Worm (Caenorhabditis elegans) whole organism, late embryonic: ENCODE measurements around the gene cpsf-2.

Experiments used
- C08G9.2 ChIP-seq: sonication (generic microtip); optimal IDR thresholded peaks from 2 replicates; lab custom pipeline; 2016; ENCODE audit warnings: mild to moderate bottlenecking, missing genetic modification characterization, moderate library complexity, missing compliant biosample characterization
- ahr-1 ChIP-seq: sonication (generic microtip); optimal IDR thresholded peaks from 2 replicates; lab custom pipeline; 2016; ENCODE audit warnings: missing genetic modification characterization, missing compliant biosample characterization
- ceh-14 ChIP-seq: sonication (generic microtip); optimal IDR thresholded peaks from 2 replicates; lab custom pipeline; 2016; ENCODE audit warnings: missing genotype, missing genetic modification characterization, missing compliant biosample characterization
- ceh-18 ChIP-seq: sonication (generic microtip); optimal IDR thresholded peaks from 2 replicates; lab custom pipeline; 2016; ENCODE audit warnings: missing genetic modification characterization, missing compliant biosample characterization
- ceh-19 ChIP-seq: fragments of 200-800 bp; sonication (Bioruptor generic); optimal IDR thresholded peaks from 2 replicates; lab custom pipeline; 2018; ENCODE audit warnings: mild to moderate bottlenecking, missing genetic modification characterization, missing compliant biosample characterization
- ceh-22 ChIP-seq: sonication (generic microtip); optimal IDR thresholded peaks from 2 replicates; lab custom pipeline; 2017; ENCODE audit warnings: missing biosample characterization, missing genetic modification characterization
- ceh-24 ChIP-seq: sonication (generic microtip); optimal IDR thresholded peaks from 2 replicates; lab custom pipeline; 2016; ENCODE audit warnings: mild to moderate bottlenecking, missing genetic modification characterization, missing compliant biosample characterization
- ceh-30 ChIP-seq: fragments of 150-350 bp; optimal IDR thresholded peaks from 2 replicates; lab custom pipeline; 2014; ENCODE audit warnings: missing biosample characterization, missing genetic modification characterization
- ceh-6 ChIP-seq: fragments of 200-800 bp; sonication (Bioruptor generic); optimal IDR thresholded peaks from 2 replicates; lab custom pipeline; 2018; ENCODE audit warnings: mild to moderate bottlenecking, missing genetic modification characterization, missing compliant biosample characterization
- dmd-4 ChIP-seq: sonication (generic microtip); optimal IDR thresholded peaks from 2 replicates; lab custom pipeline; 2016; ENCODE audit warnings: borderline replicate concordance, missing genetic modification characterization, missing compliant biosample characterization
- elt-2 ChIP-seq: sonication (generic microtip); optimal IDR thresholded peaks from 2 replicates; lab custom pipeline; 2016; ENCODE audit warnings: missing genetic modification reagents, missing genetic modification characterization, missing compliant biosample characterization
- elt-4 ChIP-seq: sonication (generic microtip); optimal IDR thresholded peaks from 2 replicates; lab custom pipeline; 2016; ENCODE audit warnings: missing genetic modification characterization, missing compliant biosample characterization
- fkh-10 ChIP-seq: fragments of 150-350 bp; optimal IDR thresholded peaks from 2 replicates; lab custom pipeline; 2014; ENCODE audit warnings: missing biosample characterization, missing genetic modification reagents, missing genetic modification characterization
- fkh-6 ChIP-seq: sonication (generic microtip); optimal IDR thresholded peaks from 2 replicates; lab custom pipeline; 2016; ENCODE audit warnings: missing genetic modification characterization, missing compliant biosample characterization
- hlh-30 ChIP-seq: sonication (generic microtip); optimal IDR thresholded peaks from 2 replicates; lab custom pipeline; 2017; ENCODE audit warnings: antibody characterized with exemption, missing genetic modification characterization, missing compliant biosample characterization; ENCODE audit not compliant: insufficient read depth
- madf-2 ChIP-seq: sonication (generic microtip); optimal IDR thresholded peaks from 2 replicates; lab custom pipeline; 2017; ENCODE audit warnings: missing genetic modification characterization, missing compliant biosample characterization
- mec-3 ChIP-seq: sonication (generic microtip); optimal IDR thresholded peaks from 2 replicates; lab custom pipeline; 2016; ENCODE audit warnings: borderline replicate concordance, missing genetic modification characterization, missing compliant biosample characterization
- nhr-11 ChIP-seq: fragments of 150-350 bp; optimal IDR thresholded peaks from 2 replicates; lab custom pipeline; 2014; ENCODE audit warnings: missing biosample characterization, missing genetic modification characterization
- npax-4 ChIP-seq: sonication (generic microtip); optimal IDR thresholded peaks from 2 replicates; lab custom pipeline; 2016; ENCODE audit warnings: missing genetic modification characterization, missing compliant biosample characterization
- odd-2 ChIP-seq: sonication (generic microtip); optimal IDR thresholded peaks from 2 replicates; lab custom pipeline; 2017; ENCODE audit warnings: antibody characterized with exemption, mild to moderate bottlenecking, missing genetic modification characterization, missing compliant biosample characterization
- pag-3 ChIP-seq: sonication (generic microtip); optimal IDR thresholded peaks from 2 replicates; lab custom pipeline; 2016; ENCODE audit warnings: missing compliant biosample characterization, missing genetic modification characterization, borderline replicate concordance
- pax-1 ChIP-seq: fragments of 150-350 bp; optimal IDR thresholded peaks from 2 replicates; lab custom pipeline; 2014; ENCODE audit warnings: missing biosample characterization, missing genetic modification characterization
- pha-2 ChIP-seq: sonication (generic microtip); optimal IDR thresholded peaks from 2 replicates; lab custom pipeline; 2017; ENCODE audit warnings: mild to moderate bottlenecking, missing genetic modification characterization, missing compliant biosample characterization
- pha-4 ChIP-seq: fragments of 150-350 bp; optimal IDR thresholded peaks from 2 replicates; lab custom pipeline; 2018; ENCODE audit warnings: missing biosample characterization, missing genetic modification reagents, missing genetic modification characterization
- pros-1 ChIP-seq: fragments of 150-350 bp; optimal IDR thresholded peaks from 2 replicates; lab custom pipeline; 2014; ENCODE audit warnings: missing biosample characterization, missing genetic modification reagents, missing genetic modification characterization
- ref-2 ChIP-seq: sonication (generic microtip); optimal IDR thresholded peaks from 2 replicates; lab custom pipeline; 2016; ENCODE audit warnings: missing genetic modification characterization, missing compliant biosample characterization
- sox-2 ChIP-seq: fragments of 200-800 bp; sonication (Bioruptor generic); IDR thresholded peaks from 2 replicates; pipeline ENCODE4 v1.3.6; 2022; ENCODE audit warnings: missing genetic modification reagents, missing genetic modification characterization, missing compliant biosample characterization
- syd-9 ChIP-seq: sonication (generic microtip); optimal IDR thresholded peaks from 2 replicates; lab custom pipeline; 2016; ENCODE audit warnings: mild to moderate bottlenecking, missing genetic modification characterization, moderate library complexity, missing compliant biosample characterization
- unc-42 ChIP-seq: sonication (generic microtip); optimal IDR thresholded peaks from 2 replicates; lab custom pipeline; 2016; ENCODE audit warnings: missing genotype, missing genetic modification characterization, missing compliant biosample characterization
- unc-55 ChIP-seq: sonication (generic microtip); optimal IDR thresholded peaks from 2 replicates; lab custom pipeline; 2017; ENCODE audit warnings: missing biosample characterization, missing genetic modification reagents, missing genetic modification characterization
- zip-5 ChIP-seq: sonication (generic microtip); optimal IDR thresholded peaks from 2 replicates; lab custom pipeline; 2016; ENCODE audit warnings: missing genetic modification characterization, missing compliant biosample characterization

Gene cpsf-2

ce11 chrV:7141864-7142263 is 37.1 kb upstream of the cpsf-2 start, which contains the start of gene ugt-40:
Gene ugt-40 (minus strand): TSS chrV:7141964.
- TF ChIP-seq elt-2 (tag; lab: Kevin White, UChicago): no peak

- no peak for TF ChIP-seq dmd-4 (tag; lab: Kevin White, UChicago)
- peak; percentile 0 for TF ChIP-seq elt-2 (tag; lab: Kevin White, UChicago)
- no peak for TF ChIP-seq ceh-14
- TF ChIP-seq ahr-1 (tag; lab: Kevin White, UChicago): no peak
- no peak for TF ChIP-seq ceh-22
These were observed 36.3 kb upstream of the cpsf-2 start for ce11 chrV:7142661-7143060.

ce11 chrV:7145250-7145850 is 33.6 kb upstream of the cpsf-2 start, which contains the start of gene ugt-37:
Gene ugt-37 (minus strand): TSS chrV:7145318.
- TF ChIP-seq sox-2 (GFP tag; lab: Robert Waterston, UW) (no peak), mec-3 (no peak), madf-2 (tag; lab: Kevin White, UChicago) (no peak), pag-3 (tag; lab: Kevin White, UChicago) (no peak), nhr-11 (no peak), hlh-30 (tag; lab: Kevin White, UChicago) (no peak)

ce11 chrV:7147370-7147769 is 31.6 kb upstream of the cpsf-2 start, which contains the start of gene ugt-38:
Gene ugt-38 (minus strand): TSS chrV:7147470.
- no peak for TF ChIP-seq ceh-30
- no peak for TF ChIP-seq fkh-6 (tag; lab: Kevin White, UChicago)
- TF ChIP-seq ref-2 (tag; lab: Kevin White, UChicago): no peak
- TF ChIP-seq unc-55 (GFP tag; lab: Kevin White, UChicago): no peak
- TF ChIP-seq ceh-18 (tag; lab: Kevin White, UChicago): no peak
- no peak for TF ChIP-seq ahr-1 (tag; lab: Kevin White, UChicago)

- TF ChIP-seq elt-2 (tag; lab: Kevin White, UChicago) (peak; percentile 90), C08G9.2 (tag; lab: Kevin White, UChicago) (no peak)
These were observed 28.4 kb upstream of the cpsf-2 start, which contains the start of gene F10D2.8 for ce11 chrV:7150570-7150969. Gene F10D2.8 (minus strand): TSS chrV:7150714.

- TF ChIP-seq ceh-19 (GFP tag; lab: Kevin White, UChicago): no peak
- no peak for TF ChIP-seq syd-9 (tag; lab: Kevin White, UChicago)
- no peak for TF ChIP-seq ceh-30
- TF ChIP-seq ahr-1 (tag; lab: Kevin White, UChicago): no peak
- no peak for TF ChIP-seq unc-42
- no peak for TF ChIP-seq pros-1
- TF ChIP-seq ceh-18 (tag; lab: Kevin White, UChicago): no peak
- no peak for TF ChIP-seq npax-4 (tag; lab: Kevin White, UChicago)
- TF ChIP-seq pax-1 (tag; lab: Kevin White, UChicago): no peak
- TF ChIP-seq fkh-10: no peak
- no peak for TF ChIP-seq ref-2 (tag; lab: Kevin White, UChicago)
These were observed 25.9 kb upstream of the cpsf-2 start, which contains the start of gene fat-7 for ce11 chrV:7153046-7153445. Gene fat-7 (minus strand): TSS chrV:7153146.

DNA sequence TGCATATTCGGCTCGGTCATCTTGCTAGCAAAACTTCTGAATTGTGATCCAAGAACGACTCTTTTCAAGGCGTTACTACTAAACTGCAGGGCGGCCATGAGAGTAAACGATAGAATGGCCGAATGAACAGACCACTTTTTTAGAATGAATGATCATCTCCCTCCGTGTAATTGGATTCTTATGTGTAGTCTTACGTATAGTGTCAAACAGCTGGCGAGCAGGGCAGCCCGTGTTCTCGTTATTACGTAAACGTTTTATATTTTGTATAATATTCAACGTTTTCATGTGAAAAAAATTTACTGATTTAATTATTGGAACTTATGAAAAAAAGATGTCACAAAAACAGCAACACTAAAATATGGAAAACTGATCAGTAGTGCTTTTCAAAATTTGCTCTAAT is 22.9 kb upstream of the cpsf-2 start, which contains the start of gene F10D2.10:
Gene F10D2.10, minus strand, starts transcription at position 101 of the 400 bp plus-strand sequence.
- no peak for TF ChIP-seq ceh-30
- TF ChIP-seq nhr-11: no peak
- no peak for TF ChIP-seq zip-5
- TF ChIP-seq sox-2 (GFP tag; lab: Robert Waterston, UW): no peak
- TF ChIP-seq ceh-6 (GFP tag; lab: Kevin White, UChicago): no peak
- TF ChIP-seq ceh-24 (tag; lab: Kevin White, UChicago): no peak
- no peak for TF ChIP-seq fkh-10
- TF ChIP-seq odd-2 (tag; lab: Kevin White, UChicago): no peak
- TF ChIP-seq madf-2 (tag; lab: Kevin White, UChicago): no peak
- no peak for TF ChIP-seq C08G9.2 (tag; lab: Kevin White, UChicago)
- TF ChIP-seq pha-4 (tag; lab: Kevin White, UChicago): no peak
- no peak for TF ChIP-seq pag-3 (tag; lab: Kevin White, UChicago)
- no peak for TF ChIP-seq pha-2
- TF ChIP-seq elt-4 (tag; lab: Kevin White, UChicago): no peak
- TF ChIP-seq, all 69 proteins: peak for 0
